Fruit fly (Drosophila melanogaster) whole organism, wandering third instar larva: ENCODE results near the gene hid.

Source experiments
- CG32264 ChIP-seq: fragments of 200-800 bp; sonication (Bioruptor generic); optimal IDR thresholded peaks from 2 replicates; lab custom pipeline; 2016; ENCODE audit warnings: missing biosample characterization, missing genetic modification characterization
- CG9705 ChIP-seq: fragments of 200-800 bp; sonication (Bioruptor generic); optimal IDR thresholded peaks from 2 replicates; lab custom pipeline; 2018; ENCODE audit warnings: missing biosample characterization, mild to moderate bottlenecking, missing genetic modification characterization
- Dif ChIP-seq: fragments of 200-275, 200-300 bp; sonication (Bioruptor generic); optimal IDR thresholded peaks from 2 replicates; lab custom pipeline; 2018; ENCODE audit warnings: missing biosample characterization, missing genetic modification characterization; ENCODE audit not compliant: partially characterized antibody
- HLH106 ChIP-seq: fragments of 200-800 bp; optimal IDR thresholded peaks from 3 replicates; lab custom pipeline; 2019; ENCODE audit warnings: missing biosample characterization, mild to moderate bottlenecking, missing genetic modification characterization, moderate library complexity
- Hnf4 ChIP-seq: fragments of 200-800 bp; sonication (Bioruptor generic); optimal IDR thresholded peaks from 2 replicates; lab custom pipeline; 2016; ENCODE audit warnings: missing biosample characterization, mild to moderate bottlenecking, missing genetic modification characterization
- Hr78 ChIP-seq: fragments of >200 bp; optimal IDR thresholded peaks from 2 replicates; lab custom pipeline; 2017; ENCODE audit warnings: missing biosample characterization, missing genetic modification characterization
- Hr83 ChIP-seq: fragments of 200-300 bp; sonication (Bioruptor generic); optimal IDR thresholded peaks from 2 replicates; lab custom pipeline; 2016; ENCODE audit warnings: missing biosample characterization, mild to moderate bottlenecking, missing genetic modification characterization, moderate library complexity; ENCODE audit not compliant: poor library complexity, severe bottlenecking
- Jra ChIP-seq: sonication (Bioruptor generic); optimal IDR thresholded peaks from 2 replicates; lab custom pipeline; 2016; ENCODE audit warnings: missing biosample characterization, missing genetic modification characterization
- Mio ChIP-seq: sonication (Bioruptor generic); optimal IDR thresholded peaks from 2 replicates; lab custom pipeline; 2016; ENCODE audit warnings: missing biosample characterization, missing genetic modification characterization
- Myc ChIP-seq: fragments of >200 bp; optimal IDR thresholded peaks from 2 replicates; lab custom pipeline; 2017
- N ChIP-seq: fragments of >200 bp; optimal IDR thresholded peaks from 2 replicates; lab custom pipeline; 2018; ENCODE audit warnings: missing biosample characterization, missing external identifiers, missing genetic modification characterization
- OdsH ChIP-seq: fragments of 200-800 bp; sonication (Bioruptor generic); optimal IDR thresholded peaks from 2 replicates; lab custom pipeline; 2016; ENCODE audit warnings: missing biosample characterization, mild to moderate bottlenecking, missing genetic modification characterization
- Sp1 ChIP-seq: fragments of 200-800 bp; sonication (Bioruptor generic); optimal IDR thresholded peaks from 3 replicates; lab custom pipeline; 2019; ENCODE audit warnings: missing biosample characterization, mild to moderate bottlenecking, missing genetic modification characterization, moderate library complexity
- br ChIP-seq: fragments of 200-800 bp; sonication (Bioruptor generic); optimal IDR thresholded peaks from 2 replicates; lab custom pipeline; 2016; ENCODE audit warnings: missing biosample characterization, missing genetic modification characterization
- brk ChIP-seq: fragments of 200-800 bp; sonication (Bioruptor generic); optimal IDR thresholded peaks from 2 replicates; lab custom pipeline; 2016; ENCODE audit warnings: missing biosample characterization, mild to moderate bottlenecking, missing genetic modification characterization
- dl ChIP-seq, 2 experiments: fragments of 175-275, 200-275 bp in 1 of 2; fragments of 200-275 bp in 1 of 2; sonication (Bioruptor generic); optimal IDR thresholded peaks; lab custom pipeline; 2018; ENCODE audit warnings: mild to moderate bottlenecking in 2 of 2, missing biosample characterization in 2 of 2, missing genetic modification characterization in 2 of 2, moderate library complexity in 2 of 2; ENCODE audit not compliant: partially characterized antibody in 2 of 2, insufficient read depth in 1 of 2
- dmrt93B ChIP-seq: fragments of 200-800 bp; sonication (Bioruptor generic); optimal IDR thresholded peaks from 2 replicates; lab custom pipeline; 2018; ENCODE audit warnings: missing biosample characterization, mild to moderate bottlenecking, missing genetic modification characterization
- dsf ChIP-seq: sonication (Bioruptor generic); optimal IDR thresholded peaks from 2 replicates; lab custom pipeline; 2016; ENCODE audit warnings: missing biosample characterization, missing genetic modification characterization, borderline replicate concordance
- ey ChIP-seq: fragments of 200-800 bp; sonication (Bioruptor generic); optimal IDR thresholded peaks from 2 replicates; lab custom pipeline; 2016; ENCODE audit warnings: missing biosample characterization, missing genetic modification characterization
- foxo ChIP-seq, 2 experiments: fragments of 200-800 bp; sonication (Bioruptor generic); optimal IDR thresholded peaks; 2 replicates in 1 of 2; 3 replicates in 1 of 2; lab custom pipeline; 2016 to 2017; ENCODE audit warnings: missing biosample characterization in 2 of 2, missing genetic modification characterization in 2 of 2
- fru ChIP-seq: fragments of 200-800 bp; sonication (Bioruptor generic); optimal IDR thresholded peaks from 3 replicates; lab custom pipeline; 2016; ENCODE audit warnings: missing biosample characterization, mild to moderate bottlenecking, missing genetic modification characterization
- h ChIP-seq: fragments of 200-800 bp; sonication (Bioruptor generic); optimal IDR thresholded peaks from 3 replicates; lab custom pipeline; 2016; ENCODE audit warnings: missing biosample characterization, mild to moderate bottlenecking, missing genetic modification characterization
- pan ChIP-seq: fragments of >200 bp; optimal IDR thresholded peaks from 2 replicates; lab custom pipeline; 2017
- psq ChIP-seq: fragments of 200-800 bp; sonication (Bioruptor generic); optimal IDR thresholded peaks from 3 replicates; lab custom pipeline; 2017; ENCODE audit warnings: missing biosample characterization, mild to moderate bottlenecking, missing genetic modification characterization, moderate library complexity
- rgr ChIP-seq: fragments of 200-800 bp; sonication (Bioruptor generic); optimal IDR thresholded peaks from 3 replicates; lab custom pipeline; 2016; ENCODE audit warnings: missing biosample characterization, mild to moderate bottlenecking, missing genetic modification characterization
- sv ChIP-seq: fragments of 200-800 bp; sonication (Bioruptor generic); optimal IDR thresholded peaks from 3 replicates; lab custom pipeline; 2016; ENCODE audit warnings: missing biosample characterization, missing genetic modification characterization
- tai ChIP-seq: sonication (Bioruptor generic); optimal IDR thresholded peaks from 2 replicates; lab custom pipeline; 2016; ENCODE audit warnings: missing biosample characterization, missing genetic modification characterization
- usp ChIP-seq: fragments of >200 bp; optimal IDR thresholded peaks from 2 replicates; lab custom pipeline; 2017; ENCODE audit warnings: missing biosample characterization, missing genetic modification characterization
- woc ChIP-seq: sonication (Bioruptor generic); optimal IDR thresholded peaks from 2 replicates; lab custom pipeline; 2016; ENCODE audit warnings: missing biosample characterization, mild to moderate bottlenecking, missing genetic modification characterization

Gene hid

DNA sequence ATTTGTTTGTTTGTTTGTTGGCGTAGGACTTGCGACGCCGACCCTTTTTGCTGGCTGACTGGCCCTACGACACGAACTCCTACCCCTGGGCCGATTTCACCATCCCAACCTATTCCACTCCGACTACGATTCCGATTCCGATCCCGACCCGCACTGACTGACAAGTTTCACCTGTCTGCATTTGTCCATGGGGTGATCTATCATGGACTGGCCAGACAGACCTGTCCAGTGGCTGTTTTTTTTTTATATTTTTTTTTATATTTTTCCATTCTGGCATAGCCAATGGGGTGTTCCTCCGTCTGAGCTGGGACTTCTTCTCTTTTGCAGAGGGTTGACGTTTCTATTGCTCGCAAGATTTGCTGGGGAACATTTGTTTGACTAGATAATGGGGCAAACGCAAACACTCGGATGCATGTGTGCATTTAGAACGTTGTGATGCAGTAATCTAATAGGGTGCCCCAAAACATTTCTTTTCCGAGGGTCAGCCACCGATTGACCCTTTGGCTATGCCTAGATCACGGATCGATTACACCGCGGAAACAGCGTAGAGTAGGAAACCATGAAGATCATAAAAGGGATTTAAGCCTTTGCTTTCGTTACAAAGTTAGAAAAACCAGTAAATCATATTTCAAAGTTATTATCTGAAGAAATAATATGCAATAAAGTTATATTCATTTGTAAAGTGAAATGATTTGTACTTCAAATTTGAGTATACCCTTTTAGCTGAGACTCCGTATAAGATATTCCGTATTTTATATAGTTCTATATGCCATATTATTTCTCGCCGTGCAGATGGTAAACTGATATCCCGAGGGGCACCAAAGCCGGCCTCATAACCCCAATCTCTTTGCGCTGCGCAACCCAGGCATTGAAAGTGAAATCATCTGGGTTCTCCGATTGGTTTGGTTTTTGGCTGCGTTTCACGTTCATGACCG, 40.3 kb upstream of the hid start:
- TF ChIP-seq foxo (GFP tag; optimal IDR thresholded peaks at IDR 0.05; lab: Kevin White, UChicago) (peak in 1 of 2 experiments; percentile 8), sv (peak; percentile 21), dsf (GFP tag; lab: Kevin White, UChicago) (no peak), rgr (peak; percentile 3)

DNA sequence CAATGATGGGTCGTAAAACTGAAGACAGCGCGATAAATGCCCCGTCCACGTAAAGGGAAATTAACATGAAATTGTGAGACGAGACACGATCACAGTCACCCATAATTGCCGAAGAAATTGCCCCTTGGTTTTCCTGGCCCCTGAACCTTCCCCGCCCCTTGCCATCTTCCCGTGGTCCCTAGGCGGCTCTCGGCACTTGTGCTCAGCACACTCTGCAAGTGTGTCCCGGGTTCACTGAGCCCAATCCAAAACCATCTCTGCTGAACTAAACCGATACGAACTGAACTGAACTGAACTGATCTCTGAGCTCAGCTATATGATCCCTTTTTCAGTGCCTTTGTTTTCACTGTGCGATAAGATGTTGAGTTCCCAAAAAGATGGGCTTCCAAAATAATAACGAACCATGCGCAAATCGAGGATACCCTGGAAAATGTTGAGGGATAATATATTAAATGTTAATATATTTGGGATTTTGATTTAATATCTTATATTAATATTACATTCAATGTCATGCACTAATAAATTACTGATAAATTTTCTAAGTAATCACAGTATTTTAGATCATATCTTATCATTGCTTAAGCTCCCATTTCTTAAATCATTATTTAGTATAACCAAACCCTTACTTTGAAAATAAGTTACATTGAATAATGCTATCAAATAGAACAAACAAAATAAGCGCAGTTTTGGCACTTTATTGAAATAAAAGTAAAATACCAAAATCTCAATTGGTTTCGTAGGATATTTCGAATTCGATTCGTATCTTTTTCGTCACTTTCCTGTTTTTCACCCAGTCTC, 39.4 kb upstream of the hid start:
- TF ChIP-seq br (GFP tag; lab: Kevin White, UChicago) (no peak), ey (GFP tag; lab: Kevin White, UChicago) (no peak), woc (GFP tag; lab: Kevin White, UChicago) (no peak), usp (GFP tag; lab: Kevin White, UChicago) (no peak)

DNA sequence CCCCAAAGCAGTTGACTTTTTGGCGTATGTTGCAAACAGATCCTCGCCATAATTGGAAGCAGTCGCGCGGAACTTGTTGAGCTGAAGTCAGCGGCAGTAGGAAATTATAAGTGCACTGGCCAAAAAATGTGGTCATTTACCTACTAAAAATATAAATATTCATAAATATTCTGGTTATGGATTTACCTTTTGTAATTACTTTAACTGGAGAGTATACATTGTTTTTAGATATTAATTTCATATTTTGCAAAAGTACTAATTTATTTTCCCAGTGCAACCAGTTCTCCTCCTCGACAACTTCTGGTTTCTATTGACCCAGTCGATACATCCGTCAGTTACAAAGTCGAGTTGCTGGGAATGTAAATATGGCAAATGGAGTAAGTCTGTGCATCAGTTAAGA, 38.0 kb upstream of the hid start:
- TF ChIP-seq fru (peak; percentile 24), h (GFP tag; lab: Kevin White, UChicago) (peak; percentile 55), br (GFP tag; lab: Kevin White, UChicago) (peak; percentile 6), Hr83 (GFP tag; lab: Kevin White, UChicago) (no peak), pan (lab: Kevin White, UChicago) (no peak), Hnf4 (GFP tag; lab: Kevin White, UChicago) (peak; percentile 23), HLH106 (tag; lab: Kevin White, UChicago) (peak; percentile 58), tai (GFP tag; lab: Kevin White, UChicago) (no peak), rgr (peak; percentile 58), Myc (lab: Kevin White, UChicago) (no peak), sv (no peak), Sp1 (peak; percentile 60), dmrt93B (peak; percentile 20), ey (GFP tag; lab: Kevin White, UChicago) (no peak), psq (peak; percentile 51), foxo (GFP tag; optimal IDR thresholded peaks at IDR 0.05; lab: Kevin White, UChicago) (peak in 1 of 2 experiments; percentile 37), CG32264 (GFP tag; lab: Kevin White, UChicago) (no peak), usp (GFP tag; lab: Kevin White, UChicago) (no peak), brk (GFP tag; lab: Kevin White, UChicago) (no peak), Hr78 (GFP tag; lab: Kevin White, UChicago) (no peak), OdsH (GFP tag; lab: Kevin White, UChicago) (peak; percentile 59)

DNA sequence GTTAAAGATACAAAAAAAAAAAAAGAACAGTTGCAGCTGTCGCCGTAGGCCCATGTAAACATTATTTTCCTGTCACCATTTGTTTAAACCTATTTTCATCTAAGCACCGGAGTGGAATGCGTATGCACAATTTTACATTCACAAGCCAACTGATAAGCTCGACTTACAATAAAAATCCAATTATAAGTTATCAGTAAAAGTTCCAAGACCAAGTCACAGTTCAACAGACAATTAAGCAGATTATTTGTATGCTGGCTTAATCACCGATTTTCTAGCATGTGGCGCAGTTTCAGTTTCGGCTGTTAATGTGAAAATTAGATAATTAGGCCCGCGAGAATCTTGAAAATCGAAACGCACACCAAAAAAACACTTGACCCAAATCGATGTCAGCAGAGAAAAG, 36.8 kb upstream of the hid start:
- TF ChIP-seq tai (GFP tag; lab: Kevin White, UChicago) (no peak), Jra (GFP tag; lab: Kevin White, UChicago) (no peak), pan (lab: Kevin White, UChicago) (no peak), CG9705 (no peak), Hr78 (GFP tag; lab: Kevin White, UChicago) (no peak), Mio (GFP tag; lab: Kevin White, UChicago) (no peak), woc (GFP tag; lab: Kevin White, UChicago) (no peak), Dif (GFP tag; lab: Kevin White, UChicago) (no peak), Sp1 (no peak), N (no peak), rgr (no peak), dl (GFP tag; optimal IDR thresholded peaks at IDR 0.05; lab: Kevin White, UChicago; ENCODE audit: insufficient read depth in 1 of 2, partially characterized antibody in 2 of 2) (no peak), brk (GFP tag; lab: Kevin White, UChicago) (no peak)
